Fruit fly (Drosophila melanogaster) S2 (cell line): ENCODE measurements around the gene CanA1.

Experiments used
- CG8478 ChIP-seq: fragments of >200 bp; optimal IDR thresholded peaks from 2 replicates; lab custom pipeline; 2018
- CTCF ChIP-seq, 2 experiments: fragments of >200 bp; optimal IDR thresholded peaks; 2 replicates each; lab custom pipeline; 2018

CanA1 gene

dm6 chr3R:31059807-31060707, 20.9 kb downstream of the CanA1 start:
- TF ChIP-seq CG8478 (lab: Kevin White, UChicago) = no peak
- no peak for TF ChIP-seq CTCF (optimal IDR thresholded peaks at IDR 0.05; lab: Kevin White, UChicago)

DNA sequence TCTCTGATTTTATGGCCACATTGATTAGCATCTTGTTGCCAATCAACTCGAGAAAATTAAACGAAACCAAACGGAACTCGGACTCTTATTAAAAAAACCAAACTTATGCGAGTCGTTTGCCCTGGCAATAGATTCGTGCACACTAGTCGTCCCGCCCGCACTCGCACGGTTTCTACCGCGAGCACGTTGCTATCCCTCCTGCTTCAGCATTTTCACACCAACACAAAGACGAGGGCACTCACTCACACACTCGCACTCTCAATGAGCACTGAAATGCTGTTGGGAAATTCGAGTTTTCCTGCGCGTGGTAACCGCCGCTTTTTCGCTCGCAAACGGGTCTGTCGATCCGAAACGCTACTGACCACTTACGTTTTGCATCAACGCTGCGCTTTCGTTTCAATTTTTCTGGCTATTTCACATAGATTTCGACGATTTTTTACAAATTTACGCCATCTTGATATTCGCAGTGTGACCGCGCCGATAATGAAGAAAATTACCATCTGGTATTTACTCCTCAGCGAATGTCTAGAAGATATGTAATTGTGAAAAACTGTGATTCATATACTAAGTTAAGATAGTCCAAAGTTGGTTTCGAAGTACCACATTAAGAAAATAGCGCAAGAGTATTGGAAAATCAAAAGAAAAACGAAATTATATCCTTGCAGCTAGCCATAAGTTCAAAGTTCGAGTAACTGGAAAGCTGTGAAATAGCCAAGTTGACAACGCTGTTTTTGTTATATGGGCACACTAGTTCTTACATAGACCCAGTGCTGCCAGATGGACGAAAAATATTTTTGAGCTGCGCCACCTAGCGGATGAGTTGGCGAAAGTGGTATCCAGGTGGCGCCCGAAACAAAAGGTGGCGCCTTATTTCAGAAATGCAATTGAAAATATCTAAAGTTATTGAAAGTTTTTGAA, 21.8 kb downstream of the CanA1 start, which contains the start of gene dco:
Gene dco (minus strand): TSS at position 503 of the 918 bp plus-strand sequence.
- TF ChIP-seq CG8478 (lab: Kevin White, UChicago) = no peak
- TF ChIP-seq CTCF (optimal IDR thresholded peaks at IDR 0.05; lab: Kevin White, UChicago) = peak; percentile 97 to 99

DNA sequence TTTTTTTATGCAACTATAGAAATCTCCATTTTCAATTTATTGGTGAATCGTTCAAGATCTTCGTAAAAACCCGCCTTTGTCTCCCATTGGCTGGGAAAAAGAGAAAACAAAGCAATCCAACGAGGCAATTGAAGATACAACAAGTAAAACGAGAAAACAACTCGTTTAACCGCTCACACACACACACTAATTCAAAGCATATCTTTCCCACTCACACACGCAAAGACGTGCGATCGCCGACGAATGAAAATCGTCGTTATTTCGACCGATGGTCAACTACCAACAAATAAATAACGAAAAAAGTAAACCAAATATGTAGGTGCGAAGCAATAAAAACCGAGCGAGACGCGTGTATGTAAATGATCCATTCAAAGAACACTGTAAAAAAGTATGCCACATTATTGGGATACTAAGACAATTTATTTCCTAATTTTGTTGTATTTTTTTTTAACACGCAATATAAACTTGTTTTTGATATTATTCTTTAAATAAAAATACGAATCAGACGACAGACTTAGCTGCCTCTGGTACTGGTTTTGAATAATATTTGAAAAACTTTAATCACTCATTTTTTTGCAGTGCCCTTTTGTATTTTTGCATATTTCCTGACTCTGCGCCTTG, 23.3 kb downstream of the CanA1 start:
- TF ChIP-seq CTCF (optimal IDR thresholded peaks at IDR 0.05; lab: Kevin White, UChicago) (no peak), CG8478 (lab: Kevin White, UChicago) (no peak)

DNA sequence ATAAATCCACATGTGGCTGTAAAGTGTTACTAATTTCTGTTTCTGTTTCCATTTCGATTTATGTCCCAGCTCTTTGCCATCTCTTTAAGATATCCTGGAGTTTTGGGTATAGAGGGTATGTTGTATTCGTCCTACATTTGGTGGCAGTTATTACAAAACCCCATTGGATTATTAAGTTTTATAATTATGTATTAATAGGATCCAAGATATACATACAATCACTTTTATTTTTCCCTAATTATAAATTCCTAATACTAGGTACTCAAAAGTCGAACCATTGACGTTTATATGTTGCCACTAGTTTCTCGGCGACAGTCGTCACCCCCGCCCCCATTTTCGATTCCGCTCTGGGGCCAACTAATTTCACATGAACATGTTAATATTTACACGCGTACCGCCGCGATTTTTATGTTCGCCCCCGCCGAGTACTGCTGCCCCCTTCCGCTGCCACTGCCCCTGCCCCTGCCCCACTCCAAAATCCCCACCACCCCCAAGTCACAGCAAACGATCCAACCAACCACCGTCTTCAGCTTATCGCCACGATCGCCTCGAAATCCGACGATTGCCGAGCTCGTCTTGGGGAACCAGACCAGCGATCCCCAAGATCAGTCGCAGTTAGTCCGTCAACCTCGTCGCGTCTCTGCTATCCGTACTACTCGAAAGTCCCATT, 25.6 kb downstream of the CanA1 start, which contains the start of gene Sox100B:
Gene Sox100B (plus strand): TSS at position 601 of the 670 bp plus-strand sequence.
- no peak for TF ChIP-seq CG8478 (lab: Kevin White, UChicago)
- no peak for TF ChIP-seq CTCF (optimal IDR thresholded peaks at IDR 0.05; lab: Kevin White, UChicago)

- TF ChIP-seq CG8478 (lab: Kevin White, UChicago) (no peak), CTCF (optimal IDR thresholded peaks at IDR 0.05; lab: Kevin White, UChicago) (no peak)
Observed at dm6 chr3R:31066356-31066755, 27.2 kb downstream of the CanA1 start.

dm6 chr3R:31070732-31071131, 31.6 kb downstream of the CanA1 start:
- TF ChIP-seq CG8478 (lab: Kevin White, UChicago) = no peak
- TF ChIP-seq CTCF (optimal IDR thresholded peaks at IDR 0.05; lab: Kevin White, UChicago) = no peak

dm6 chr3R:31086394-31086793, 47.2 kb downstream of the CanA1 start:
- TF ChIP-seq CTCF (optimal IDR thresholded peaks at IDR 0.05; lab: Kevin White, UChicago) = peak; percentile 48 to 56
- no peak for TF ChIP-seq CG8478 (lab: Kevin White, UChicago)

- no peak for TF ChIP-seq CG8478 (lab: Kevin White, UChicago)
- TF ChIP-seq CTCF (optimal IDR thresholded peaks at IDR 0.05; lab: Kevin White, UChicago) = no peak
Observed at dm6 chr3R:31089985-31090384, 50.8 kb downstream of the CanA1 start.
